Worm (Caenorhabditis elegans) whole organism, mixed stage, embryonic: ENCODE results near the gene Y82E9BR.20.

Source experiments
- M03D4.4 ChIP-seq: sonication (generic microtip); optimal IDR thresholded peaks from 2 replicates; lab custom pipeline; 2017; ENCODE audit warnings: mild to moderate bottlenecking, missing genetic modification characterization, missing compliant biosample characterization
- bed-3 ChIP-seq: fragments of 200-800 bp; sonication (Bioruptor generic); optimal IDR thresholded peaks from 3 replicates; lab custom pipeline; 2018; ENCODE audit warnings: mild to moderate bottlenecking, missing genetic modification characterization, moderate library complexity, missing compliant biosample characterization
- blmp-1 ChIP-seq: fragments of 150-350 bp; optimal IDR thresholded peaks from 2 replicates; lab custom pipeline; 2014; ENCODE audit warnings: missing biosample characterization, missing genetic modification characterization
- ceh-39 ChIP-seq: fragments of 150-350 bp; optimal IDR thresholded peaks from 2 replicates; lab custom pipeline; 2014; ENCODE audit warnings: missing biosample characterization, missing genetic modification characterization
- ceh-43 ChIP-seq: fragments of 200-800 bp; sonication (Bioruptor generic); optimal IDR thresholded peaks from 2 replicates; lab custom pipeline; 2018; ENCODE audit warnings: mild to moderate bottlenecking, missing genetic modification characterization, moderate library complexity, missing compliant biosample characterization
- ceh-83 ChIP-seq: fragments of 200-800 bp; sonication (Bioruptor generic); optimal IDR thresholded peaks from 2 replicates; lab custom pipeline; 2018; ENCODE audit warnings: mild to moderate bottlenecking, missing genetic modification characterization, missing compliant biosample characterization
- ces-1 ChIP-seq: fragments of 150-350 bp; optimal IDR thresholded peaks from 2 replicates; lab custom pipeline; 2014; ENCODE audit warnings: missing biosample characterization, missing genetic modification reagents, missing genetic modification characterization
- cnd-1 ChIP-seq: fragments of 200-800 bp; sonication (Bioruptor generic); optimal IDR thresholded peaks from 2 replicates; lab custom pipeline; 2018; ENCODE audit warnings: mild to moderate bottlenecking, missing genetic modification characterization, missing compliant biosample characterization
- drap-1 ChIP-seq: fragments of 200-800 bp; sonication (Bioruptor generic); optimal IDR thresholded peaks from 3 replicates; lab custom pipeline; 2018; ENCODE audit warnings: mild to moderate bottlenecking, missing genetic modification characterization, missing compliant biosample characterization
- elt-1 ChIP-seq: sonication (generic microtip); optimal IDR thresholded peaks from 2 replicates; lab custom pipeline; 2017; ENCODE audit warnings: missing genetic modification characterization, mild to moderate bottlenecking, missing compliant biosample characterization, antibody characterized with exemption, moderate library complexity, borderline replicate concordance; ENCODE audit not compliant: insufficient read depth
- elt-3 ChIP-seq: fragments of 150-350 bp; optimal IDR thresholded peaks from 2 replicates; lab custom pipeline; 2014; ENCODE audit warnings: missing biosample characterization, missing genetic modification characterization
- ham-2 ChIP-seq: fragments of 200-800 bp; sonication (Bioruptor generic); optimal IDR thresholded peaks from 2 replicates; lab custom pipeline; 2018; ENCODE audit warnings: mild to moderate bottlenecking, missing genetic modification characterization, missing compliant biosample characterization
- hlh-1 ChIP-seq: fragments of 150-350 bp; optimal IDR thresholded peaks from 2 replicates; lab custom pipeline; 2014; ENCODE audit warnings: missing biosample characterization, missing genetic modification reagents, missing genetic modification characterization
- lin-13 ChIP-seq: fragments of 150-350 bp; optimal IDR thresholded peaks from 2 replicates; lab custom pipeline; 2014; ENCODE audit warnings: missing biosample characterization, missing genetic modification characterization
- lin-32 ChIP-seq: fragments of 200-800 bp; sonication (Bioruptor generic); optimal IDR thresholded peaks from 2 replicates; lab custom pipeline; 2018; ENCODE audit warnings: mild to moderate bottlenecking, missing genetic modification characterization, missing compliant biosample characterization
- lsy-2 ChIP-seq: fragments of 150-350 bp; optimal IDR thresholded peaks from 2 replicates; lab custom pipeline; 2014; ENCODE audit warnings: missing biosample characterization, missing genetic modification characterization
- mab-5 ChIP-seq: fragments of 150-350 bp; optimal IDR thresholded peaks from 2 replicates; lab custom pipeline; 2014; ENCODE audit warnings: missing biosample characterization, missing genetic modification characterization
- mep-1 ChIP-seq: fragments of 150-350 bp; optimal IDR thresholded peaks from 2 replicates; lab custom pipeline; 2017; ENCODE audit warnings: missing biosample characterization, missing genetic modification reagents, missing genetic modification characterization, inconsistent platforms
- nhr-12 ChIP-seq: fragments of 150-350 bp; optimal IDR thresholded peaks from 2 replicates; lab custom pipeline; 2014; ENCODE audit warnings: missing biosample characterization, missing genetic modification characterization
- nhr-2 ChIP-seq: fragments of 150-350 bp; optimal IDR thresholded peaks from 2 replicates; lab custom pipeline; 2014; ENCODE audit warnings: missing biosample characterization, missing genetic modification characterization
- nhr-28 ChIP-seq: fragments of 150-350 bp; optimal IDR thresholded peaks from 2 replicates; lab custom pipeline; 2014; ENCODE audit warnings: missing biosample characterization, missing genetic modification characterization
- nhr-76 ChIP-seq: sonication (generic microtip); optimal IDR thresholded peaks from 2 replicates; lab custom pipeline; 2017; ENCODE audit warnings: missing biosample characterization, missing genetic modification characterization
- pha-4 ChIP-seq: fragments of 150-350 bp; optimal IDR thresholded peaks from 2 replicates; lab custom pipeline; 2018; ENCODE audit warnings: missing biosample characterization, missing genetic modification reagents, missing genetic modification characterization
- sem-2 ChIP-seq: fragments of 200-800 bp; sonication (Bioruptor generic); optimal IDR thresholded peaks from 2 replicates; lab custom pipeline; 2018; ENCODE audit warnings: mild to moderate bottlenecking, missing genetic modification characterization, missing compliant biosample characterization
- snpc-4 ChIP-seq: fragments of 150-350 bp; optimal IDR thresholded peaks from 2 replicates; lab custom pipeline; 2014; ENCODE audit warnings: missing biosample characterization, missing genetic modification characterization
- tbx-8 ChIP-seq: fragments of 200-800 bp; sonication (Bioruptor generic); optimal IDR thresholded peaks from 2 replicates; lab custom pipeline; 2018; ENCODE audit warnings: mild to moderate bottlenecking, missing genetic modification characterization, moderate library complexity, missing compliant biosample characterization
- unc-120 ChIP-seq: sonication (generic microtip); optimal IDR thresholded peaks from 2 replicates; lab custom pipeline; 2017; ENCODE audit warnings: missing genetic modification characterization, missing compliant biosample characterization; ENCODE audit not compliant: poor library complexity, severe bottlenecking
- unc-39 ChIP-seq: fragments of 150-350 bp; optimal IDR thresholded peaks from 2 replicates; lab custom pipeline; 2014; ENCODE audit warnings: missing biosample characterization, missing genetic modification characterization
- unc-62 ChIP-seq: fragments of 150-350 bp; optimal IDR thresholded peaks from 2 replicates; lab custom pipeline; 2014; ENCODE audit warnings: missing biosample characterization, missing genetic modification reagents, missing genetic modification characterization
- zip-8 ChIP-seq: fragments of 150-350 bp; optimal IDR thresholded peaks from 2 replicates; lab custom pipeline; 2014; ENCODE audit warnings: missing biosample characterization, missing genetic modification characterization
- ztf-11 ChIP-seq: fragments of 150-350 bp; optimal IDR thresholded peaks from 2 replicates; lab custom pipeline; 2014; ENCODE audit warnings: missing biosample characterization, missing genetic modification characterization

The Y82E9BR.20 gene

ce11 chrIII:1384694-1385093 lies 10.5 kb downstream of the Y82E9BR.20 start:
- TF ChIP-seq ces-1 (GFP tag; lab: Kevin White, UChicago) (no peak), pha-4 (tag; lab: Kevin White, UChicago) (no peak), unc-120 (no peak), nhr-12 (tag; lab: Kevin White, UChicago) (no peak), mep-1 (no peak), ceh-83 (no peak), mab-5 (tag; lab: Kevin White, UChicago) (no peak), M03D4.4 (tag; lab: Kevin White, UChicago) (no peak), tbx-8 (GFP tag; lab: Kevin White, UChicago) (no peak), sem-2 (GFP tag; lab: Kevin White, UChicago) (no peak), lin-13 (tag; lab: Kevin White, UChicago) (no peak), nhr-2 (no peak), hlh-1 (tag; lab: Kevin White, UChicago) (no peak), lin-32 (no peak), nhr-28 (no peak), zip-8 (tag; lab: Kevin White, UChicago) (no peak), blmp-1 (tag; lab: Kevin White, UChicago) (no peak)

DNA sequence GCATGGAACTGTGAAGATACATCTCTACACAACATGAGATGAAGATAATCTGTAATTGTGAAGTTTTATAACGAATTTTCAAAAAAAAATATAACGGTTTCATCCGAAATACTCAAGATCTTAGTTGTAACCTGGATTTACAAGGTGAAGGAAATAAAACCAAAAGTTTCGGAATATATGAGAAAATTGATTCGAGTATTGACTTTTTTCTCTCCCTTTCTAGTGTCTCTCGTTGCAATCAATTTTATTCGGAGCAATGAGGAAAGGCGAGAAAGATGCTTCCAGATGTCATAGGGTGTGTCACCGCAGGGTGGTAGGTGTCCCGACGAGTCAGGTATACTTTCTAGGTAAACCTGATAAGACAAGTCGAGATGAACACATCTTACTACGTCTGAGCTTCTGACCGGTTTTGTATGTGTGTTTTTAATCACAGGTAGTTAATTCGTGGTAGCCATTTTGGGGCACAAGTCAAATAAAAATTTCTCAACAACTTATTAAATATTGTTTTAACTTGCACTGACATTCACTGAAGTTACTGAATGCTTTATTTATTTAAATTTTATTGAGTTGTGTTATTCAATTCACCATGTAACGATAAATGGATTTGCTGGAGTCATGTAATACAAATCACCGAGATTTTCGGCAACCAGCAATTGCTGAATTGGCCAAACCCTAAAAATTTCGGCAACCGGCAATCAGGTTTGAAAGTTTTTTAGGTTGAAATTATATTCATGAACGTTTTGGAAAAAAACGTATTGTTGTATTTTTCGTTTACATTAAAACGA lies 14.3 kb downstream of the Y82E9BR.20 start, which contains the start of gene pals-20:
Gene pals-20, minus strand, starts transcription at position 51 of the 785 bp plus-strand sequence.
- no peak for TF ChIP-seq nhr-2
- TF ChIP-seq elt-3 = no peak
- TF ChIP-seq ztf-11 (tag; lab: Kevin White, UChicago) = no peak
- TF ChIP-seq nhr-12 (tag; lab: Kevin White, UChicago) = no peak
- TF ChIP-seq unc-62 (GFP tag; lab: Kevin White, UChicago) = no peak
- no peak for TF ChIP-seq zip-8 (tag; lab: Kevin White, UChicago)
- TF ChIP-seq unc-120 = no peak
- TF ChIP-seq lsy-2 = no peak
- no peak for TF ChIP-seq mep-1
- no peak for TF ChIP-seq nhr-76

- TF ChIP-seq unc-62 (GFP tag; lab: Kevin White, UChicago) (no peak), nhr-12 (tag; lab: Kevin White, UChicago) (no peak), snpc-4 (tag; lab: Kevin White, UChicago) (no peak), unc-39 (tag; lab: Kevin White, UChicago) (no peak), elt-3 (no peak), hlh-1 (tag; lab: Kevin White, UChicago) (no peak), zip-8 (tag; lab: Kevin White, UChicago) (no peak), ceh-39 (tag; lab: Kevin White, UChicago) (no peak), mep-1 (no peak), nhr-28 (no peak), tbx-8 (GFP tag; lab: Kevin White, UChicago) (no peak), elt-1 (no peak), cnd-1 (no peak)
Measured at ce11 chrIII:1389988-1390387, 15.8 kb downstream of the Y82E9BR.20 start.

ce11 chrIII:1391752-1392151 lies 17.5 kb downstream of the Y82E9BR.20 start, which contains the start of gene pals-17:
Gene pals-17 (minus strand): TSS chrIII:1391852.
- TF ChIP-seq lsy-2 (no peak), snpc-4 (tag; lab: Kevin White, UChicago) (no peak), ceh-43 (GFP tag; lab: Kevin White, UChicago) (no peak), elt-1 (no peak), ceh-83 (no peak), tbx-8 (GFP tag; lab: Kevin White, UChicago) (no peak), mep-1 (no peak), drap-1 (GFP tag; lab: Kevin White, UChicago) (no peak), nhr-28 (no peak), ham-2 (GFP tag; lab: Kevin White, UChicago) (no peak), mab-5 (tag; lab: Kevin White, UChicago) (no peak), unc-120 (no peak), bed-3 (GFP tag; lab: Kevin White, UChicago) (no peak), nhr-2 (no peak), zip-8 (tag; lab: Kevin White, UChicago) (no peak), ces-1 (GFP tag; lab: Kevin White, UChicago) (no peak), cnd-1 (no peak)

DNA sequence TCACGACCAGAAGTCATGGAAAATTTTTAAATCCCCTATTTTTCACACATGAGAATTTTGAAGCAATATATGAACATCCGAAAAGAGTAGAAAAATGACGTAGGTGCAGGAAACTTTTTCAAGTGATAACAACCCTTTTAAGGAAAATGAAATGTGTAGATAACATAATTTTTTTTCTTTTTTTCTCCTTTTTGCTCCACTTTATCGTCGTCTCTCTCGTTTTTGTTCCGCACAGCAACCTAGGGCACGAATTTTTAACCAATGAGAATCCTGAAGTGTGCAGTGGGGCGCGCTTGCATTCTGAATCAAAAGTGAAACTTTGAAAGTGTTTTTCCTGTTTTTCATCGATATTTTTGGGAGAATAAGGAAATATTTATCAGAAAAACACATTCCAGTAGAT lies 18.6 kb downstream of the Y82E9BR.20 start:
- TF ChIP-seq ceh-39 (tag; lab: Kevin White, UChicago) = no peak
- no peak for TF ChIP-seq nhr-2
- no peak for TF ChIP-seq mep-1
- TF ChIP-seq zip-8 (tag; lab: Kevin White, UChicago) = no peak
